Fruit fly (Drosophila melanogaster): ENCODE results near the gene PVRAP.

- TF ChIP-seq cnc (optimal IDR thresholded peaks at IDR 0.05): no peak
- no peak for TF ChIP-seq Clk (GFP tag; optimal IDR thresholded peaks at IDR 0.05)
- TF ChIP-seq CG14711 (tag; optimal IDR thresholded peaks at IDR 0.05): no peak
- TF ChIP-seq CG7101 (tag; optimal IDR thresholded peaks at IDR 0.05): no peak
- TF ChIP-seq pad (GFP tag; optimal IDR thresholded peaks at IDR 0.05): no peak
- no peak for TF ChIP-seq cic (GFP tag; optimal IDR thresholded peaks at IDR 0.05)
- TF ChIP-seq Mnt (GFP tag; optimal IDR thresholded peaks at IDR 0.05): no peak
- TF ChIP-seq toe (GFP tag; optimal IDR thresholded peaks at IDR 0.05): no peak
- no peak for TF ChIP-seq CG5204 (GFP tag; optimal IDR thresholded peaks at IDR 0.05)
- no peak for TF ChIP-seq kay (GFP tag; ENCODE audit: borderline replicate concordance)
- TF ChIP-seq CG11617 (GFP tag; optimal IDR thresholded peaks at IDR 0.05): no peak
- no peak for TF ChIP-seq ovo (GFP tag; optimal IDR thresholded peaks at IDR 0.05)
Observed at dm6 chr3L:5958117-5958516, 38.9 kb upstream of the PVRAP start.
